Fruit fly (Drosophila melanogaster): ENCODE data around the gene hh.

Gene hh

dm6 chr3R:23175376-23175775 is 33.7 kb upstream of the hh start:
- TF ChIP-seq Myc (optimal IDR thresholded peaks at IDR 0.05) (no peak), ttk (optimal IDR thresholded peaks at IDR 0.05) (no peak), insv (optimal IDR thresholded peaks at IDR 0.05) (no peak), psq (optimal IDR thresholded peaks at IDR 0.05) (no peak), h (optimal IDR thresholded peaks at IDR 0.05) (no peak), Sin3A (optimal IDR thresholded peaks at IDR 0.05) (no peak)

dm6 chr3R:23174739-23175138 is 33.0 kb upstream of the hh start:
- TF ChIP-seq Myc (optimal IDR thresholded peaks at IDR 0.05) = no peak
- no peak for TF ChIP-seq h (optimal IDR thresholded peaks at IDR 0.05)
- TF ChIP-seq Sin3A (optimal IDR thresholded peaks at IDR 0.05) = no peak
- TF ChIP-seq psq (optimal IDR thresholded peaks at IDR 0.05) = no peak
- TF ChIP-seq ttk (optimal IDR thresholded peaks at IDR 0.05) = no peak
- no peak for TF ChIP-seq insv (optimal IDR thresholded peaks at IDR 0.05)

dm6 chr3R:23173393-23173981 is 31.8 kb upstream of the hh start, which contains the start of gene CG46310:
Gene CG46310, plus strand, starts transcription at chr3R:23173873.
- TF ChIP-seq insv (optimal IDR thresholded peaks at IDR 0.05) = no peak
- TF ChIP-seq h (optimal IDR thresholded peaks at IDR 0.05) = no peak
- TF ChIP-seq psq (optimal IDR thresholded peaks at IDR 0.05) = no peak
- no peak for TF ChIP-seq Myc (optimal IDR thresholded peaks at IDR 0.05)
- no peak for TF ChIP-seq ttk (optimal IDR thresholded peaks at IDR 0.05)
- TF ChIP-seq Sin3A (optimal IDR thresholded peaks at IDR 0.05) = no peak

- no peak for TF ChIP-seq insv (optimal IDR thresholded peaks at IDR 0.05)
- no peak for TF ChIP-seq psq (optimal IDR thresholded peaks at IDR 0.05)
- no peak for TF ChIP-seq ttk (optimal IDR thresholded peaks at IDR 0.05)
- TF ChIP-seq Myc (optimal IDR thresholded peaks at IDR 0.05) = no peak
- no peak for TF ChIP-seq Sin3A (optimal IDR thresholded peaks at IDR 0.05)
Observed at dm6 chr3R:23171867-23172266, 30.2 kb upstream of the hh start.

- no peak for TF ChIP-seq psq (optimal IDR thresholded peaks at IDR 0.05)
- no peak for TF ChIP-seq h (optimal IDR thresholded peaks at IDR 0.05)
- no peak for TF ChIP-seq ttk (optimal IDR thresholded peaks at IDR 0.05)
- TF ChIP-seq Myc (optimal IDR thresholded peaks at IDR 0.05) = no peak
- no peak for TF ChIP-seq Sin3A (optimal IDR thresholded peaks at IDR 0.05)
- no peak for TF ChIP-seq insv (optimal IDR thresholded peaks at IDR 0.05)
Observed at dm6 chr3R:23170335-23170734, 28.6 kb upstream of the hh start.

dm6 chr3R:23167507-23168324 is 26.0 kb upstream of the hh start, which contains the start of gene Irk1:
Gene Irk1, plus strand, starts transcription at chr3R:23168317.
- no peak for TF ChIP-seq ttk (optimal IDR thresholded peaks at IDR 0.05)
- no peak for TF ChIP-seq h (optimal IDR thresholded peaks at IDR 0.05)
- no peak for TF ChIP-seq Sin3A (optimal IDR thresholded peaks at IDR 0.05)
- no peak for TF ChIP-seq Myc (optimal IDR thresholded peaks at IDR 0.05)
- TF ChIP-seq insv (optimal IDR thresholded peaks at IDR 0.05) = no peak
- no peak for TF ChIP-seq psq (optimal IDR thresholded peaks at IDR 0.05)

dm6 chr3R:23164630-23165029 is 22.9 kb upstream of the hh start:
- no peak for TF ChIP-seq ttk (optimal IDR thresholded peaks at IDR 0.05)
- no peak for TF ChIP-seq Myc (optimal IDR thresholded peaks at IDR 0.05)
- no peak for TF ChIP-seq h (optimal IDR thresholded peaks at IDR 0.05)
- no peak for TF ChIP-seq psq (optimal IDR thresholded peaks at IDR 0.05)
- no peak for TF ChIP-seq insv (optimal IDR thresholded peaks at IDR 0.05)
- TF ChIP-seq Sin3A (optimal IDR thresholded peaks at IDR 0.05) = no peak

dm6 chr3R:23164134-23164533 is 22.4 kb upstream of the hh start:
- TF ChIP-seq psq (optimal IDR thresholded peaks at IDR 0.05) (no peak), Sin3A (optimal IDR thresholded peaks at IDR 0.05) (no peak), h (optimal IDR thresholded peaks at IDR 0.05) (no peak), Myc (optimal IDR thresholded peaks at IDR 0.05) (no peak), ttk (optimal IDR thresholded peaks at IDR 0.05) (no peak)

dm6 chr3R:23161288-23161870 is 19.7 kb upstream of the hh start, which contains the start of gene CG13829:
Gene CG13829, minus strand, starts transcription at chr3R:23161338.
- no peak for TF ChIP-seq h (optimal IDR thresholded peaks at IDR 0.05)
- no peak for TF ChIP-seq insv (optimal IDR thresholded peaks at IDR 0.05)
- TF ChIP-seq psq (optimal IDR thresholded peaks at IDR 0.05) = no peak
- TF ChIP-seq Sin3A (optimal IDR thresholded peaks at IDR 0.05) = no peak
- TF ChIP-seq Myc (optimal IDR thresholded peaks at IDR 0.05) = no peak
- no peak for TF ChIP-seq ttk (optimal IDR thresholded peaks at IDR 0.05)

dm6 chr3R:23159289-23159956 is 17.7 kb upstream of the hh start, which contains the start of gene VhaAC39-2:
Gene VhaAC39-2, minus strand, starts transcription at chr3R:23159316.
- TF ChIP-seq Sin3A (optimal IDR thresholded peaks at IDR 0.05) = no peak
- no peak for TF ChIP-seq psq (optimal IDR thresholded peaks at IDR 0.05)
- no peak for TF ChIP-seq ttk (optimal IDR thresholded peaks at IDR 0.05)
- no peak for TF ChIP-seq h (optimal IDR thresholded peaks at IDR 0.05)
- no peak for TF ChIP-seq insv (optimal IDR thresholded peaks at IDR 0.05)
- TF ChIP-seq Myc (optimal IDR thresholded peaks at IDR 0.05) = no peak

- no peak for TF ChIP-seq psq (optimal IDR thresholded peaks at IDR 0.05)
- no peak for TF ChIP-seq Sin3A (optimal IDR thresholded peaks at IDR 0.05)
- no peak for TF ChIP-seq insv (optimal IDR thresholded peaks at IDR 0.05)
- TF ChIP-seq ttk (optimal IDR thresholded peaks at IDR 0.05) = no peak
- no peak for TF ChIP-seq h (optimal IDR thresholded peaks at IDR 0.05)
Observed at dm6 chr3R:23157664-23158151, 16.0 kb upstream of the hh start, which contains the start of gene unk. Gene unk, minus strand, starts transcription at chr3R:23157862.

All from Kc167 (cell line).